Fruit fly (Drosophila melanogaster): Measurements from ENCODE around the gene Ada1-1.

Gene Ada1-1

dm6 chr2L:12044613-12045350 is 48.2 kb downstream of the Ada1-1 start, which contains the start of gene CG6785:
TSS of gene CG6785 (minus strand) at chr2L:12045200.
- TF ChIP-seq jim (GFP tag; optimal IDR thresholded peaks at IDR 0.05) (peak; percentile 71), CG9705 (GFP tag; optimal IDR thresholded peaks at IDR 0.05) (peak; percentile 54), Abd-B (GFP tag; optimal IDR thresholded peaks at IDR 0.05) (no peak), Mio (GFP tag; optimal IDR thresholded peaks at IDR 0.05) (peak; percentile 33), Hr78 (GFP tag; optimal IDR thresholded peaks at IDR 0.05) (no peak), psq (GFP tag; optimal IDR thresholded peaks at IDR 0.05) (peak; percentile 60), Jra (GFP tag; optimal IDR thresholded peaks at IDR 0.05) (peak; percentile 74), dl (GFP tag; optimal IDR thresholded peaks at IDR 0.05; ENCODE audit: insufficient read depth in 1 of 2, partially characterized antibody in 2 of 2) (peak in 1 of 2 experiments; percentile 9), foxo (GFP tag; optimal IDR thresholded peaks at IDR 0.05) (peak; percentile 66 to 84), sv (GFP tag; optimal IDR thresholded peaks at IDR 0.05) (peak; percentile 64), woc (GFP tag; optimal IDR thresholded peaks at IDR 0.05) (peak; percentile 49), h (GFP tag; optimal IDR thresholded peaks at IDR 0.05) (peak; percentile 91), pan (optimal IDR thresholded peaks at IDR 0.05) (no peak), dsf (GFP tag; optimal IDR thresholded peaks at IDR 0.05; ENCODE audit: borderline replicate concordance) (peak; percentile 2), Vsx2 (GFP tag; optimal IDR thresholded peaks at IDR 0.05; ENCODE audit: partially characterized antibody) (no peak), br (GFP tag; optimal IDR thresholded peaks at IDR 0.05) (peak; percentile 84), GATAd (GFP tag; optimal IDR thresholded peaks at IDR 0.05) (no peak), N (GFP tag; optimal IDR thresholded peaks at IDR 0.05) (no peak), usp (GFP tag; optimal IDR thresholded peaks at IDR 0.05) (no peak), Dfd (GFP tag; optimal IDR thresholded peaks at IDR 0.05) (no peak), sage (GFP tag; optimal IDR thresholded peaks at IDR 0.05) (peak; percentile 67), Hnf4 (GFP tag; optimal IDR thresholded peaks at IDR 0.05) (peak; percentile 85), OdsH (GFP tag; optimal IDR thresholded peaks at IDR 0.05) (peak; percentile 90), tai (GFP tag; optimal IDR thresholded peaks at IDR 0.05) (no peak), Myc (optimal IDR thresholded peaks at IDR 0.05) (no peak), HLH106 (tag; optimal IDR thresholded peaks at IDR 0.05) (peak; percentile 69), CrebA (GFP tag; optimal IDR thresholded peaks at IDR 0.05; ENCODE audit: borderline replicate concordance) (no peak), brk (GFP tag; optimal IDR thresholded peaks at IDR 0.05) (peak; percentile 83), Dif (GFP tag; optimal IDR thresholded peaks at IDR 0.05; ENCODE audit: partially characterized antibody) (peak; percentile 71), fru (GFP tag; optimal IDR thresholded peaks at IDR 0.05) (peak; percentile 84), Sp1 (GFP tag; optimal IDR thresholded peaks at IDR 0.05) (peak; percentile 86), Hr83 (GFP tag; optimal IDR thresholded peaks at IDR 0.05; ENCODE audit: poor library complexity, severe bottlenecking) (peak; percentile 94), CG32264 (GFP tag; optimal IDR thresholded peaks at IDR 0.05) (peak; percentile 72), Rel (GFP tag; optimal IDR thresholded peaks at IDR 0.05) (peak; percentile 33), Rel (tag; optimal IDR thresholded peaks at IDR 0.05) (peak; percentile 73), ey (GFP tag; optimal IDR thresholded peaks at IDR 0.05) (peak; percentile 76), rgr (GFP tag; optimal IDR thresholded peaks at IDR 0.05) (peak; percentile 92), lola (GFP tag; optimal IDR thresholded peaks at IDR 0.05) (no peak), dmrt93B (GFP tag; optimal IDR thresholded peaks at IDR 0.05) (peak; percentile 5)

dm6 chr2L:12045578-12045940 is 49.0 kb downstream of the Ada1-1 start:
- TF ChIP-seq tai (GFP tag; optimal IDR thresholded peaks at IDR 0.05) (no peak), lola (GFP tag; optimal IDR thresholded peaks at IDR 0.05) (peak; percentile 59), Vsx2 (GFP tag; optimal IDR thresholded peaks at IDR 0.05; ENCODE audit: partially characterized antibody) (peak; percentile 18), psq (GFP tag; optimal IDR thresholded peaks at IDR 0.05) (peak; percentile 95)

All from whole organism, wandering third instar larva.